Fruit fly (Drosophila melanogaster) whole organism, pupa: ENCODE data around the gene CG8372.

Experiments used
- CG10348 ChIP-seq: fragments of 200-800 bp; sonication (Bioruptor generic); IDR thresholded peaks from 2 replicates; pipeline ENCODE4 v1.3.6; 2022; ENCODE audit warnings: missing biosample characterization, missing genetic modification characterization
- CG12605 ChIP-seq: fragments of 200-800 bp; sonication (Bioruptor generic); IDR thresholded peaks from 2 replicates; pipeline ENCODE4 v1.3.6; 2022; ENCODE audit warnings: missing biosample characterization, missing genetic modification characterization
- CG13204 ChIP-seq: fragments of 200-800 bp; sonication (Bioruptor generic); optimal IDR thresholded peaks from 2 replicates; lab custom pipeline; 2018; ENCODE audit warnings: missing biosample characterization, mild to moderate bottlenecking, missing genetic modification characterization, moderate library complexity
- CG14655 ChIP-seq: fragments of 200-800 bp; sonication (Bioruptor generic); optimal IDR thresholded peaks from 3 replicates; lab custom pipeline; 2017; ENCODE audit warnings: mild to moderate bottlenecking, missing biosample characterization, missing genetic modification reagents, missing genetic modification characterization
- CG15710 ChIP-seq: fragments of 200-800 bp; sonication (Bioruptor generic); optimal IDR thresholded peaks from 2 replicates; lab custom pipeline; 2018; ENCODE audit warnings: missing biosample characterization, mild to moderate bottlenecking, missing genetic modification characterization, moderate library complexity
- CG17806 ChIP-seq: fragments of 200-800 bp; sonication (Bioruptor generic); optimal IDR thresholded peaks from 2 replicates; lab custom pipeline; 2018; ENCODE audit warnings: missing biosample characterization, mild to moderate bottlenecking, missing genetic modification characterization, moderate library complexity
- CG32121 ChIP-seq: fragments of 200-800 bp; sonication (Bioruptor generic); IDR thresholded peaks from 2 replicates; pipeline ENCODE4 v1.3.6; 2022; ENCODE audit warnings: missing biosample characterization, missing genetic modification characterization
- CG34367 ChIP-seq: fragments of 200-800 bp; sonication (Bioruptor generic); optimal IDR thresholded peaks from 2 replicates; lab custom pipeline; 2018; ENCODE audit warnings: missing biosample characterization, mild to moderate bottlenecking, missing genetic modification characterization
- CG4496 ChIP-seq: fragments of 200-800 bp; sonication (Bioruptor generic); IDR thresholded peaks from 3 replicates; pipeline ENCODE4 v1.3.6; 2022; ENCODE audit warnings: missing biosample characterization, missing genetic modification characterization
- CG8159 ChIP-seq: fragments of 200-800 bp; sonication (Bioruptor generic); optimal IDR thresholded peaks from 3 replicates; lab custom pipeline; 2018; ENCODE audit warnings: missing biosample characterization, mild to moderate bottlenecking, missing genetic modification characterization, moderate library complexity
- CG8301 ChIP-seq: fragments of 200-800 bp; sonication (Bioruptor generic); optimal IDR thresholded peaks from 2 replicates; lab custom pipeline; 2018; ENCODE audit warnings: missing biosample characterization, mild to moderate bottlenecking, missing genetic modification characterization
- CG9948 ChIP-seq: fragments of 200-800 bp; sonication (Bioruptor generic); optimal IDR thresholded peaks from 2 replicates; lab custom pipeline; 2018; ENCODE audit warnings: missing biosample characterization, mild to moderate bottlenecking, missing genetic modification characterization, moderate library complexity
- D1 ChIP-seq: fragments of 200-800 bp; sonication (Bioruptor generic); optimal IDR thresholded peaks from 2 replicates; lab custom pipeline; 2018; ENCODE audit warnings: missing biosample characterization, mild to moderate bottlenecking, missing genetic modification characterization, moderate library complexity
- EcR ChIP-seq: fragments of 200-800 bp; sonication (Bioruptor generic); optimal IDR thresholded peaks from 3 replicates; lab custom pipeline; 2019; ENCODE audit warnings: missing biosample characterization, missing genetic modification characterization, mild to moderate bottlenecking, moderate library complexity, missing genetic modification reagents
- Ets98B ChIP-seq: fragments of 200-800 bp; sonication (Bioruptor generic); IDR thresholded peaks from 2 replicates; pipeline ENCODE4 v1.3.6; 2022; ENCODE audit warnings: missing biosample characterization, missing genetic modification characterization
- Pif1A ChIP-seq: fragments of 200-800 bp; sonication (Bioruptor generic); optimal IDR thresholded peaks from 3 replicates; lab custom pipeline; 2016; ENCODE audit warnings: missing biosample characterization, missing genetic modification characterization
- Pif1B ChIP-seq: fragments of 200-800 bp; sonication (Bioruptor generic); optimal IDR thresholded peaks from 3 replicates; lab custom pipeline; 2016; ENCODE audit warnings: missing biosample characterization, missing genetic modification characterization
- Snoo ChIP-seq: fragments of 200-800 bp; sonication (Bioruptor generic); optimal IDR thresholded peaks from 3 replicates; lab custom pipeline; 2017; ENCODE audit warnings: missing biosample characterization, mild to moderate bottlenecking, missing genetic modification characterization, inconsistent platforms
- fd96Ca ChIP-seq: fragments of 200-800 bp; sonication (Bioruptor generic); IDR thresholded peaks from 3 replicates; pipeline ENCODE4 v1.3.6; 2022; ENCODE audit warnings: missing biosample characterization, missing genetic modification characterization
- gl ChIP-seq: fragments of 200-800 bp; sonication (Bioruptor generic); optimal IDR thresholded peaks from 2 replicates; lab custom pipeline; 2018; ENCODE audit warnings: missing biosample characterization, mild to moderate bottlenecking, missing genetic modification characterization
- rn ChIP-seq: fragments of 200-800 bp; sonication (Bioruptor generic); IDR thresholded peaks from 2 replicates; pipeline ENCODE4 v1.3.6; 2022; ENCODE audit warnings: missing biosample characterization, missing genetic modification characterization

The CG8372 gene

DNA sequence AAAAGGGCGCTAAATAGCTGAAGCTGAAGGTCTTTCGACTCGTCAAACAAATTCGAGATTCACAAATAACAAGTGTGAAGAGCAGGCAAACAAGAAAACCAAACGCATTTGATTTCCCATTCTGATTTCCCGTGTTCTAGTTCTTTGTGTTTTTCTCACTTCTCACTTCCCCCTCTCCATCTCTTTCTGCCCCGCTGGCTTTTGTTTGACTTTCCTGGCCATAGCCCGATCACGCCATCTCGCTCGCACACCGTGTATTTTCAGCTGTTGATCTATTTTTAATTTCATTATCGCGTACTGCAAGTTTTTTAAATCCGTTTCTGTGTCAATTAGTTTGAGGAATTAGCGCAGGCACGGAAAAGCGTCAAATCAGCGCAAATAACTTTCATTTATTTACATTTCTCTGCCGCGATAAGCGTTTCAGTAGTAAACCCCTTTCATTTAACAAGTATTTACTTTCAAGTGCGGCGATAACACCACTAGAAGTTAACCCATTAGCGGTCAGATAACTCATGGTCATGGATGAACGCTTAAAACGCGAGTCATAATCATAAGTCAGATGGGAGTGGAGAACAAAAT is 49.0 kb downstream of the CG8372 start:
- no peak for TF ChIP-seq CG15710
- no peak for TF ChIP-seq fd96Ca
- TF ChIP-seq Ets98B (GFP tag; lab: Robert Waterston, UW) = no peak
- no peak for TF ChIP-seq CG8159 (tag; lab: Kevin White, UChicago)
- no peak for TF ChIP-seq D1
- no peak for TF ChIP-seq EcR
- TF ChIP-seq, all 21 proteins: peak for 0

- no peak for TF ChIP-seq CG8159 (tag; lab: Kevin White, UChicago)
- no peak for TF ChIP-seq CG12605 (GFP tag; lab: Robert Waterston, UW)
Observed at dm6 chr2L:8163025-8163351, 49.7 kb downstream of the CG8372 start, which contains the start of gene Piezo. Piezo (plus strand) TSS chr2L:8163073.

DNA sequence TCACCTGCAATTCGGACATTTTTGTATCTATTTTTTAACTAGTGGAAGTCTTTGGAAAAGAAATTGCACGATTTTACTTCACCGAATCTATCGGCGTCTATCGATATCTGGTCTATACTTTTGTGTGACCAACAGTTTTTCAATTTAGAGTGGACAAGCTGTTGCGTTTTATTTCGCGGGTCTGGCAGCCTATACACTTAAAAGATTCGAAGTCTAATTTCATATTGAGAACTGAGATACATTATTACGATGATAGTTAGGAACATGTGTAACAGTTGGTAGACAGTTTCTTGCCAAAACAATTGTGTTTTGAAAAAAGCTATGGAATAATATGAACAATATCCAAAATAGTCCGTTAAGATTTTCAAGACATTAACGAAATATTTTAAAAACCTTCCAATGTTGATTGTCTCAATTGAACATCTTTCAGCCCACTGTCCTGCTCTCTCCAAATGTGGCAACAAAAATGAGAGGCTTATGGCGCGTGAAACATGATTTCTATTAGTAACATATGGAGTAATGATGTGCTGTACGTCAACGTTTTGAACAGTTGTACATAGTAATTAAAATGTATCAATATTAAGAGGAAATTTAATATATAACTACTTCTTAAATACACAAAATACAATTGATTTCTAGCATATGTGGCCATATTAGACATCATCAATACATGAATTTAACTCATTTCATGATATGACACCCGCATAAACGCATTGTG is 50.2 kb downstream of the CG8372 start, which contains the start of gene Acbp1:
TSS of gene Acbp1 (minus strand) at position 146 of the 718 bp plus-strand sequence.
- TF ChIP-seq CG14655 (GFP tag; lab: Kevin White, UChicago) (peak; percentile 97), CG34367 (tag; lab: Kevin White, UChicago) (peak; percentile 96), CG4496 (peak; percentile 97), CG32121 (GFP tag; lab: Robert Waterston, UW) (peak; percentile 93), gl (tag; lab: Kevin White, UChicago) (peak; percentile 93), D1 (peak; percentile 96), CG8301 (tag; lab: Kevin White, UChicago) (peak; percentile 98), Pif1B (GFP tag; lab: Kevin White, UChicago) (peak; percentile 98), EcR (peak; percentile 87), Ets98B (GFP tag; lab: Robert Waterston, UW) (peak; percentile 96), Snoo (tag; lab: Kevin White, UChicago) (peak; percentile 97), CG8159 (tag; lab: Kevin White, UChicago) (peak; percentile 99), CG9948 (tag; lab: Kevin White, UChicago) (peak; percentile 95), CG17806 (tag; lab: Kevin White, UChicago) (peak; percentile 97), CG13204 (GFP tag; lab: Kevin White, UChicago) (peak; percentile 93), CG15710 (peak; percentile 97), fd96Ca (peak; percentile 89), Pif1A (GFP tag; lab: Kevin White, UChicago) (peak; percentile 95), CG10348 (peak; percentile 54; the same call in 1 of the 2 replicates), CG12605 (GFP tag; lab: Robert Waterston, UW) (peak; percentile 91), rn (GFP tag; lab: Robert Waterston, UW) (peak; percentile 56)
- TF ChIP-seq, all 21 proteins: peak for 21
